Fruit fly (Drosophila melanogaster): ENCODE results near the gene Wdr92.

Gene Wdr92

DNA sequence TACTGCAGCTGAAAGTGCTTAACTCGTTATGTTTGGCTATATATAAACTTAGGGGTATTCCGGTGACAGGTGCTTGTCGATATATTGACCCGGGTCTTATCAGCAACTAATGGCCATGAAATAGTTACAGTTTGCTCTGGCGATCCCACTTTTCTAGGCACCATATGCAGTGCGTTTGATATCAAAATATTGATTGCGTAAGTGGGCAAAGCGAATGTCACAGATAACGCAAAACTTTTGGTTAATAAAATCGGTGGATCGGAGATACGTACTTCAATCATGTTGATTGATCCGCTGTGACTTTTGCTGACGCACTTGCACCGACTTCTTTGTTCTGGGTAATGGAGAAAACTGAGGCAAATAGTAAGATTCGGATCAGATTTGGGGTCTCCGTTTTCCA is 3.4 kb upstream of the Wdr92 start:
- TF ChIP-seq Dll (optimal IDR thresholded peaks at IDR 0.05) (no peak), pan (optimal IDR thresholded peaks at IDR 0.05) (no peak), EcR (GFP tag; optimal IDR thresholded peaks at IDR 0.05) (no peak), psq (optimal IDR thresholded peaks at IDR 0.05) (no peak), usp (GFP tag; optimal IDR thresholded peaks at IDR 0.05) (no peak), CG8478 (optimal IDR thresholded peaks at IDR 0.05) (no peak)

- TF ChIP-seq CG8478 (optimal IDR thresholded peaks at IDR 0.05) (no peak), psq (optimal IDR thresholded peaks at IDR 0.05) (no peak), pan (optimal IDR thresholded peaks at IDR 0.05) (no peak), usp (GFP tag; optimal IDR thresholded peaks at IDR 0.05) (no peak), Dll (optimal IDR thresholded peaks at IDR 0.05) (no peak), EcR (GFP tag; optimal IDR thresholded peaks at IDR 0.05) (no peak)
Observed at dm6 chr3L:17905761-17906160, 2.2 kb upstream of the Wdr92 start.

- no peak for TF ChIP-seq EcR (GFP tag; optimal IDR thresholded peaks at IDR 0.05)
- no peak for TF ChIP-seq usp (GFP tag; optimal IDR thresholded peaks at IDR 0.05)
- no peak for TF ChIP-seq pan (optimal IDR thresholded peaks at IDR 0.05)
- no peak for TF ChIP-seq CG8478 (optimal IDR thresholded peaks at IDR 0.05)
Observed at dm6 chr3L:17912448-17912847, 4.5 kb downstream of the Wdr92 start, which contains the start of gene CG5290. CG5290 (minus strand) TSS chr3L:17912565.

dm6 chr3L:17912972-17913763 is 5.2 kb downstream of the Wdr92 start:
- TF ChIP-seq usp (GFP tag; optimal IDR thresholded peaks at IDR 0.05) = no peak
- no peak for TF ChIP-seq pan (optimal IDR thresholded peaks at IDR 0.05)
- TF ChIP-seq psq (optimal IDR thresholded peaks at IDR 0.05) = no peak
- TF ChIP-seq CG8478 (optimal IDR thresholded peaks at IDR 0.05) = no peak
- TF ChIP-seq EcR (GFP tag; optimal IDR thresholded peaks at IDR 0.05) = peak in 1 of 2 experiments; percentile 39
- TF ChIP-seq Dll (optimal IDR thresholded peaks at IDR 0.05) = no peak

DNA sequence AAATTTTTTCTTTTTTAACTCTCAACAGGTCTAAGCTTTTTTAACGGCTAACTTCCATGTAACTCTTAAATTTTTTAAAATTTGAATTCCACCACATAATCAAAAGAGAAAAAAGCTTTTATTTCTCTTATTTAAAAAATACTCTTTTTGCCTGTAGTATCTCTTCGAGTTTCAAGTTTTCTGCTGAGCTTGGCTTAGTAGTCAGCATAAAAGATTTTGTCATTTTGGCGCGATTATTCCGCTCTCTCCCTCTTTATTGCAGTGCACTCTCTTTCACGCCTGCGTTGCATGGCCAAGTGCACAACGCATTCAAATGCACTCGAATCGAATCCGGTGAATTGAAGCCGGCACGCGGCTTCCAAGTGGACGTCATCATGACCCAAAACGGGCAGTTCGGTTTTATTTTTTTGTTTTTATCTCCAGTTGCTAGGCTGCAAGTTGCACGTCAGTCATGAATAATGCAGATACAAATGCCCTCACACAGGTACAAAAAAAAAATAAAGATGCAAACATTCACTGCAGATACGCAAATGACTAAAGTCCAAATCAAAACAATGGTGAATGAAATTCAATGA is 6.1 kb downstream of the Wdr92 start:
- no peak for TF ChIP-seq EcR (GFP tag; optimal IDR thresholded peaks at IDR 0.05)
- TF ChIP-seq Dll (optimal IDR thresholded peaks at IDR 0.05) = no peak
- TF ChIP-seq pan (optimal IDR thresholded peaks at IDR 0.05) = no peak
- TF ChIP-seq usp (GFP tag; optimal IDR thresholded peaks at IDR 0.05) = no peak
- TF ChIP-seq psq (optimal IDR thresholded peaks at IDR 0.05) = no peak
- no peak for TF ChIP-seq CG8478 (optimal IDR thresholded peaks at IDR 0.05)

- TF ChIP-seq CG8478 (optimal IDR thresholded peaks at IDR 0.05) (no peak), EcR (GFP tag; optimal IDR thresholded peaks at IDR 0.05) (no peak), psq (optimal IDR thresholded peaks at IDR 0.05) (no peak), usp (GFP tag; optimal IDR thresholded peaks at IDR 0.05) (no peak), Dll (optimal IDR thresholded peaks at IDR 0.05) (no peak), pan (optimal IDR thresholded peaks at IDR 0.05) (no peak)
Observed at dm6 chr3L:17915792-17916540, 8.0 kb downstream of the Wdr92 start.

DNA sequence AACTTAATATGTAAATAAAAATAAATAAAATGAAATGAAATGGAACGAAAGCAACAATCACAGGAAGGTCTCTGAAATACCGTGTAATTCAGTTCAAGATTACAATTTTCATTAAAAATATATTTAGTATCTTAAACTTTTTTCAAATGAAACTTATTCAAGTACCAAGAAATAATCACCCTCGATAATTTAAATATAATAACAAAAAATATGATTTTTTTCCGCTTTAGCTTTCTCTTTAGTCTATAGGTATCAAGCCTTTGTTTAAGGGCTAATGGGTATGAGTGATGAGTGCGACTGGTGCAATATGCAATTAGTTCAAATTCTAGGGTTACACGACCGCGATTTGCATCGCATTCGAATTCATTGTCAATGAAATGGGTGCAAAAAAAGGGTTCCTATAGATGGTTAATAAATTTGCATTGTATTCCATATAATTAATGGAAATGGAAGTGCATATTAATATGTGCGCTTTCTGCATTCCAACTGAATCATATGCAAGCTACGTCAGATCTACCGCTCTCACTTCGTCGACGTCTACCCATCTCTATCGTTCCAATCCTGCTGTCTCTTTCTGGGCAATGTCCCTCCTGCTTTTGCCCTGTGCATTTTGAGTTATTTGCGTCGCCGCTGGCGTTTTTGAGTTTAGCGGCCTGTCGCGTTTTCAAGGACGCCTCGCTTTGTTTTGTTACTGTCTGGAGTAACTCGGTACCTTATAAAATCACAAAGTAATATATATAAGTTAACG is 9.9 kb downstream of the Wdr92 start:
- TF ChIP-seq pan (optimal IDR thresholded peaks at IDR 0.05) = no peak
- TF ChIP-seq psq (optimal IDR thresholded peaks at IDR 0.05) = no peak
- no peak for TF ChIP-seq CG8478 (optimal IDR thresholded peaks at IDR 0.05)
- TF ChIP-seq Dll (optimal IDR thresholded peaks at IDR 0.05) = no peak
- TF ChIP-seq EcR (GFP tag; optimal IDR thresholded peaks at IDR 0.05) = no peak
- TF ChIP-seq usp (GFP tag; optimal IDR thresholded peaks at IDR 0.05) = no peak

DNA sequence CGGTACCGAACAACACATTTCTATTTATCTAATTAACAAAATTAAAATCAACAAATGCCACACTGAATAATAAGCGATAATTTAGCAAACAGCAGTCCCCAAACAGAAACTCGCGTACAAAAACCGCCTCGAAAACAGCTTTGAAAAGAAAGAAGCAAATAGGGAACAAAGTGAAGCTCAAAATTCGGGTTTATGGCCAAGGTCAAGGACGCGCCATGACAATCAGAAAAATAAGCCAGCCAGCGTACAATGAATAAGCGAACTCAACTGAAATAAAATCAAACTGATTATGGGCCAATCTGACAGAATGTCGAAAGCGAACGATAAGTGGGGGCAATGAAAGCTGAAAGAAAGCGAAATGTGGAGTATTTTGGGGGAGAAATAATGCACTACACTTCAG is 13.5 kb downstream of the Wdr92 start:
- no peak for TF ChIP-seq Dll (optimal IDR thresholded peaks at IDR 0.05)
- peak in 1 of 2 experiments; percentile 24 for TF ChIP-seq EcR (GFP tag; optimal IDR thresholded peaks at IDR 0.05)

- TF ChIP-seq psq (optimal IDR thresholded peaks at IDR 0.05) = no peak
- no peak for TF ChIP-seq EcR (GFP tag; optimal IDR thresholded peaks at IDR 0.05)
- no peak for TF ChIP-seq usp (GFP tag; optimal IDR thresholded peaks at IDR 0.05)
- TF ChIP-seq Dll (optimal IDR thresholded peaks at IDR 0.05) = no peak
- TF ChIP-seq pan (optimal IDR thresholded peaks at IDR 0.05) = no peak
- TF ChIP-seq CG8478 (optimal IDR thresholded peaks at IDR 0.05) = no peak
Observed at dm6 chr3L:17922182-17923102, 14.5 kb downstream of the Wdr92 start.

DNA sequence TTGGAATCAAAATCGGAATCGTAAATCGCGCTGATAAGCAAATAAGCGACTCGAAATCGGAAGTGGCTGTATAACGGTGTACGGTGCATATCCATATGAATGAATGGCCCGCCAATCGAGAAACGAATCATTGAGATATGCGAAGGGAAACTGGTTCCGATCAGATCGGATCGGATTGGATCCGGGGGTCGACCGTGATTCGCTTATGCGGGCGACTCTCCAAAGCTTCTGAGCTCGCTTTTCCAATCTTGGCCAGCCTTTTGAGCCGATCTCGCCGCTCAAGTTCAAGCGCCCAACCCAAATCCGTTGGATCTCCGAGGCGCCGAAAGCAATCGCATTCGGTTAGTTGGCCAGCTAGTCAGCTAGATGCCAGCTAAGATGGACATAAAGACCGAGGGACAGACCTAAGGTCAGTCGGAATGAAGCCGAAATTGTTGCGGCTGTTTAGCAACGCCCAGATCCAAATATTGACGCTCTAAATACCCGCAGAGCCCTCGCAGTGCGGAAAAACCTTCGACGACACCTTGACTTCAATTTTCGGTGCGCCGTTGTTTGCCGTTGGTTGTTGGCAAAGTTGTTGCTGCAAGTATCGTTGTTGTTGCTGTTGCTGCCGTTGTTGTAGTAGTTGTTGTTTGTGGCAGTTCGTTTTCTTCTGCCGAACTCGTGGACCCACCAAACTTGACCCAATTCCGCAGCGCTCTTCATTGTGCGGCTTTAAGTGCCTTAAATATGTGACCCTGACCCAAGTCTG is 16.2 kb downstream of the Wdr92 start:
- TF ChIP-seq Dll (optimal IDR thresholded peaks at IDR 0.05) = no peak
- no peak for TF ChIP-seq usp (GFP tag; optimal IDR thresholded peaks at IDR 0.05)
- no peak for TF ChIP-seq EcR (GFP tag; optimal IDR thresholded peaks at IDR 0.05)

Measured in whole organism.